Fruit fly (Drosophila melanogaster): Measurements from ENCODE around the gene Sytbeta.
A peak's percentile ranks its signal among the peaks of the same experiment; 100 is the strongest.

The Sytbeta gene

dm6 chr3L:15006825-15007224, 58.0 kb downstream of the Sytbeta start (continued):
- TF ChIP-seq CG9139 (GFP tag; optimal IDR thresholded peaks at IDR 0.05) (peak; percentile 12), Eip93F (GFP tag; optimal IDR thresholded peaks at IDR 0.05) (no peak), CG31627 (GFP tag; optimal IDR thresholded peaks at IDR 0.05) (peak; percentile 59), Ets21C (GFP tag; optimal IDR thresholded peaks at IDR 0.05) (peak; percentile 57), fkh (GFP tag; optimal IDR thresholded peaks at IDR 0.05) (no peak), acj6 (GFP tag; optimal IDR thresholded peaks at IDR 0.05) (peak; percentile 80), Ets96B (tag; optimal IDR thresholded peaks at IDR 0.05) (peak; percentile 80), lz (GFP tag; optimal IDR thresholded peaks at IDR 0.05) (peak; percentile 79), eg (GFP tag; IDR thresholded peaks at IDR 0.05) (peak; percentile 96), CG11762 (GFP tag; optimal IDR thresholded peaks at IDR 0.05; ENCODE audit: insufficient read depth) (peak; percentile 77), Met (GFP tag; optimal IDR thresholded peaks at IDR 0.05) (peak; percentile 68), Sox15 (GFP tag; optimal IDR thresholded peaks at IDR 0.05) (peak; percentile 41), CG6808 (GFP tag; optimal IDR thresholded peaks at IDR 0.05) (peak; percentile 59), cyc (GFP tag; optimal IDR thresholded peaks at IDR 0.05) (peak; percentile 45), Smox (GFP tag; optimal IDR thresholded peaks at IDR 0.05) (peak; percentile 69), Gug (GFP tag; IDR thresholded peaks at IDR 0.05) (peak; percentile 86), Eip75B (GFP tag; optimal IDR thresholded peaks at IDR 0.05) (peak; percentile 88), CG11294 (GFP tag; IDR thresholded peaks at IDR 0.05) (peak; percentile 80)

- TF ChIP-seq Sox14 (GFP tag; optimal IDR thresholded peaks at IDR 0.05) (peak; percentile 23), OdsH (GFP tag; optimal IDR thresholded peaks at IDR 0.05) (peak; percentile 44), svp (GFP tag) (no peak), CG3032 (tag; optimal IDR thresholded peaks at IDR 0.05) (peak; percentile 50), CG6792 (GFP tag; optimal IDR thresholded peaks at IDR 0.05) (peak; percentile 30), fkh (GFP tag; optimal IDR thresholded peaks at IDR 0.05) (no peak), cyc (GFP tag; optimal IDR thresholded peaks at IDR 0.05) (no peak), Hr38 (GFP tag; optimal IDR thresholded peaks at IDR 0.05) (no peak), Blimp-1 (GFP tag; optimal IDR thresholded peaks at IDR 0.05) (no peak), CG11294 (GFP tag; IDR thresholded peaks at IDR 0.05) (no peak), dac (GFP tag; optimal IDR thresholded peaks at IDR 0.05) (peak; percentile 2), lz (GFP tag; optimal IDR thresholded peaks at IDR 0.05) (no peak), vri (GFP tag; optimal IDR thresholded peaks at IDR 0.05) (no peak), Ets21C (GFP tag; optimal IDR thresholded peaks at IDR 0.05) (no peak), CG7368 (GFP tag; optimal IDR thresholded peaks at IDR 0.05) (peak; percentile 5), CG1621 (tag; optimal IDR thresholded peaks at IDR 0.05) (peak; percentile 1), CG6276 (GFP tag; optimal IDR thresholded peaks at IDR 0.05) (peak; percentile 10), CG31627 (GFP tag; optimal IDR thresholded peaks at IDR 0.05) (peak; percentile 2), net (GFP tag; optimal IDR thresholded peaks at IDR 0.05) (peak; percentile 15), CG10631 (GFP tag; optimal IDR thresholded peaks at IDR 0.05) (peak; percentile 67), pdm3 (GFP tag; optimal IDR thresholded peaks at IDR 0.05) (peak; percentile 10), ss (GFP tag; optimal IDR thresholded peaks at IDR 0.05) (peak; percentile 42 to 61), Ets96B (tag; optimal IDR thresholded peaks at IDR 0.05) (peak; percentile 71), acj6 (GFP tag; optimal IDR thresholded peaks at IDR 0.05) (peak; percentile 35), CG10669 (GFP tag; optimal IDR thresholded peaks at IDR 0.05) (peak; percentile 51), fd85E (GFP tag; optimal IDR thresholded peaks at IDR 0.05) (no peak), fd59A (GFP tag; optimal IDR thresholded peaks at IDR 0.05) (peak; percentile 52), Eip78C (GFP tag) (peak; percentile 89), Hr4 (GFP tag; optimal IDR thresholded peaks at IDR 0.05) (peak; percentile 14), Sox102F (GFP tag; optimal IDR thresholded peaks at IDR 0.05) (no peak), CG32006 (GFP tag; optimal IDR thresholded peaks at IDR 0.05) (peak; percentile 51), Eip75B (GFP tag; optimal IDR thresholded peaks at IDR 0.05) (peak; percentile 37), CG8119 (GFP tag; IDR thresholded peaks at IDR 0.05) (no peak), CG8632 (GFP tag; optimal IDR thresholded peaks at IDR 0.05) (no peak), CG9139 (GFP tag; optimal IDR thresholded peaks at IDR 0.05) (no peak), Met (GFP tag; optimal IDR thresholded peaks at IDR 0.05) (peak; percentile 9), achi (GFP tag; optimal IDR thresholded peaks at IDR 0.05) (peak; percentile 46), CG16779 (tag; optimal IDR thresholded peaks at IDR 0.05) (peak; percentile 8), CG34406 (GFP tag; optimal IDR thresholded peaks at IDR 0.05) (peak; percentile 16), CG6163 (GFP tag; IDR thresholded peaks at IDR 0.05) (0 out of 3 replicates have a peak, but pooled peaks have one; percentile 41), CG8319 (GFP tag; optimal IDR thresholded peaks at IDR 0.05) (no peak), CG11902 (GFP tag; optimal IDR thresholded peaks at IDR 0.05) (no peak), Smox (GFP tag; optimal IDR thresholded peaks at IDR 0.05) (peak; percentile 12), CG11762 (GFP tag; optimal IDR thresholded peaks at IDR 0.05; ENCODE audit: insufficient read depth) (no peak)
Observed at dm6 chr3L:15005774-15006173, 59.0 kb downstream of the Sytbeta start.
